Fruit fly (Drosophila melanogaster): ENCODE data around the gene Tgs1.
A peak's percentile ranks its signal among the peaks of the same experiment; 100 is the strongest.

The Tgs1 gene

dm6 chr3R:18215300-18215699, 40.0 kb upstream of the Tgs1 start (continued):
- TF ChIP-seq knrl (GFP tag; IDR thresholded peaks at IDR 0.05; ENCODE audit: partially characterized antibody) (peak; percentile 72; the same call in 2 of the 3 replicates), CG6791 (GFP tag; IDR thresholded peaks at IDR 0.05; ENCODE audit: partially characterized antibody) (peak; percentile 67), CG11723 (GFP tag; optimal IDR thresholded peaks at IDR 0.05) (no peak), CG9609 (GFP tag; optimal IDR thresholded peaks at IDR 0.05) (peak; percentile 26), ssp (GFP tag; IDR thresholded peaks at IDR 0.05) (no peak), CG1792 (GFP tag; optimal IDR thresholded peaks at IDR 0.05) (peak; percentile 2), jing (GFP tag; optimal IDR thresholded peaks at IDR 0.05) (no peak), Eip74EF (GFP tag; optimal IDR thresholded peaks at IDR 0.05) (no peak), chinmo (GFP tag; IDR thresholded peaks at IDR 0.05; ENCODE audit: partially characterized antibody) (peak; percentile 58; the same call in 1 of the 4 replicates), exex (tag; optimal IDR thresholded peaks at IDR 0.05) (no peak), Ssrp (tag; optimal IDR thresholded peaks at IDR 0.05) (peak; percentile 4), Hmr (GFP tag; optimal IDR thresholded peaks at IDR 0.05) (peak; percentile 43), CG6175 (GFP tag; IDR thresholded peaks at IDR 0.05) (no peak), CG4282 (GFP tag; optimal IDR thresholded peaks at IDR 0.05) (peak; percentile 35), kay (GFP tag; optimal IDR thresholded peaks at IDR 0.05) (no peak), disco-r (GFP tag; optimal IDR thresholded peaks at IDR 0.05) (no peak), CG10274 (GFP tag; optimal IDR thresholded peaks at IDR 0.05) (no peak), lilli (GFP tag; optimal IDR thresholded peaks at IDR 0.05) (peak; percentile 68), Asciz (GFP tag; optimal IDR thresholded peaks at IDR 0.05) (no peak), H2.0 (GFP tag; IDR thresholded peaks at IDR 0.05) (no peak), CG10979 (tag; optimal IDR thresholded peaks at IDR 0.05) (no peak), MTF-1 (GFP tag; optimal IDR thresholded peaks at IDR 0.05; ENCODE audit: borderline replicate concordance) (no peak), nmo (GFP tag; optimal IDR thresholded peaks at IDR 0.05) (peak; percentile 4), CG2889 (GFP tag; IDR thresholded peaks at IDR 0.05) (no peak), CG18599 (GFP tag; optimal IDR thresholded peaks at IDR 0.05) (peak; percentile 7), CG8281 (tag; optimal IDR thresholded peaks at IDR 0.05) (no peak), gsb (GFP tag; IDR thresholded peaks at IDR 0.05) (no peak), Hsf (GFP tag; optimal IDR thresholded peaks at IDR 0.05) (peak; percentile 66), CG13624 (GFP tag; optimal IDR thresholded peaks at IDR 0.05) (no peak), NFAT (GFP tag; IDR thresholded peaks at IDR 0.05) (peak; percentile 39; the same call in 1 of the 2 replicates), onecut (GFP tag; IDR thresholded peaks at IDR 0.05) (no peak), ems (GFP tag; optimal IDR thresholded peaks at IDR 0.05) (peak; percentile 15), crc (GFP tag; optimal IDR thresholded peaks at IDR 0.05) (peak; percentile 29), row (GFP tag; IDR thresholded peaks at IDR 0.05) (peak; percentile 66), Sry-δ (GFP tag; optimal IDR thresholded peaks at IDR 0.05) (peak; percentile 74), CG4707 (GFP tag; optimal IDR thresholded peaks at IDR 0.05) (no peak), Fer1 (GFP tag; optimal IDR thresholded peaks at IDR 0.05) (no peak), MBD-R2 (GFP tag; IDR thresholded peaks at IDR 0.05) (peak; percentile 57), CrebB (tag; optimal IDR thresholded peaks at IDR 0.05) (no peak), CG32767 (GFP tag; IDR thresholded peaks at IDR 0.05) (peak; percentile 33; the same call in 1 of the 2 replicates), CG11560 (tag; IDR thresholded peaks at IDR 0.05) (no peak), Dip3 (GFP tag; optimal IDR thresholded peaks at IDR 0.05) (peak; percentile 40), CG2202 (tag; optimal IDR thresholded peaks at IDR 0.05) (no peak), CG14441 (GFP tag; IDR thresholded peaks at IDR 0.05) (no peak), sob (GFP tag; IDR thresholded peaks at IDR 0.05) (no peak), Trl (optimal IDR thresholded peaks at IDR 0.05) (no peak), Trl (GFP tag; optimal IDR thresholded peaks at IDR 0.05) (no peak), CG7745 (tag; optimal IDR thresholded peaks at IDR 0.05) (no peak), CG10366 (GFP tag; IDR thresholded peaks at IDR 0.05) (no peak), unc-4 (GFP tag; IDR thresholded peaks at IDR 0.05; ENCODE audit: partially characterized antibody) (peak; percentile 87), CG2120 (GFP tag; optimal IDR thresholded peaks at IDR 0.05) (peak; percentile 75), chm (GFP tag; IDR thresholded peaks at IDR 0.05) (no peak)
